Worm (Caenorhabditis elegans): ENCODE results near the gene C55C3.7.

Gene C55C3.7

DNA sequence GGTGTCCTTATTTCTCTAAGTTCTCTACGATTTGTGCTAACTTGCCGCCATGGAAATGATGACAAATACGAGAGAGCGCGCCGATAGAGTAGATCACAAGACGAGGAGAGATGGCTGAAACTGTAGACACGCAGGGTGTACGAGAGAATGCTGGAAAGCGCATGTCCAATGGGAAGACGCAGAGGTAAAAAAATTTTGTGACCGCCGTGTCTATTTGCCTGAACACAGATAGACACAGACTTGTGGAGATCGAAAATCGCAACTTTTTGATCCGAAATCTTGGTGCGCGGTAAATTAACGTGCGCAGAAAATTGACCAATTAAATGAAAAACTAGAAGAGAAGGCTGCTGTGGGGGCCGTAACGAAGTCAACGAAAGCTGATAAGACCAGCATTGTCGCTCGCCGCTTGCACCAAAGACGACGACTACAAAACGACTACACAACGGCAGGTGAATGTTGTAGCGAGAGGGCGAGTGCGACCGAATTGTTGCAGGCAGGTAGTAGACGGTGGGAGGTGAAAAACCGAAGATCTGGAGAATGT, 25.3 kb downstream of the C55C3.7 start:
- TF ChIP-seq tbx-7 (tag; optimal IDR thresholded peaks at IDR 0.05), result no peak
- TF ChIP-seq nfya-1 (tag; optimal IDR thresholded peaks at IDR 0.05), result peak; percentile 79
- TF ChIP-seq ztf-16 (tag; optimal IDR thresholded peaks at IDR 0.05), result peak; percentile 34
- peak; percentile 35 for TF ChIP-seq dve-1 (tag; optimal IDR thresholded peaks at IDR 0.05)
- peak; percentile 10 for TF ChIP-seq ceh-14 (tag; optimal IDR thresholded peaks at IDR 0.05)
- TF ChIP-seq rnt-1 (tag; optimal IDR thresholded peaks at IDR 0.05), result peak; percentile 49
- TF ChIP-seq Y22D7AL.16 (tag; optimal IDR thresholded peaks at IDR 0.05), result no peak
- peak; percentile 35 for TF ChIP-seq ceh-31 (tag; optimal IDR thresholded peaks at IDR 0.05)
- TF ChIP-seq elt-2 (tag; optimal IDR thresholded peaks at IDR 0.05), result peak; percentile 64
- peak; percentile 25 for TF ChIP-seq unc-42 (tag; optimal IDR thresholded peaks at IDR 0.05)
- TF ChIP-seq hlh-30 (tag; optimal IDR thresholded peaks at IDR 0.05; ENCODE audit: insufficient read depth), result peak; percentile 88
- peak; percentile 50 for TF ChIP-seq tbx-2 (tag; optimal IDR thresholded peaks at IDR 0.05)
- peak; percentile 71 for TF ChIP-seq ceh-18 (tag; optimal IDR thresholded peaks at IDR 0.05)
- peak; percentile 46 for TF ChIP-seq ref-2 (tag; optimal IDR thresholded peaks at IDR 0.05)
- TF ChIP-seq F13H6.1 (tag; optimal IDR thresholded peaks at IDR 0.05), result peak; percentile 32
- no peak for TF ChIP-seq K09A11.1 (tag; optimal IDR thresholded peaks at IDR 0.05; ENCODE audit: insufficient read depth)
- peak; percentile 20 for TF ChIP-seq unc-55 (GFP tag; optimal IDR thresholded peaks at IDR 0.05)
- TF ChIP-seq ceh-19 (GFP tag; optimal IDR thresholded peaks at IDR 0.05), result peak; percentile 6
- no peak for TF ChIP-seq fax-1 (tag; optimal IDR thresholded peaks at IDR 0.05)
- peak; percentile 43 for TF ChIP-seq ceh-34 (tag; optimal IDR thresholded peaks at IDR 0.05)
- peak; percentile 91 for TF ChIP-seq ceh-30 (tag; optimal IDR thresholded peaks at IDR 0.05)

DNA sequence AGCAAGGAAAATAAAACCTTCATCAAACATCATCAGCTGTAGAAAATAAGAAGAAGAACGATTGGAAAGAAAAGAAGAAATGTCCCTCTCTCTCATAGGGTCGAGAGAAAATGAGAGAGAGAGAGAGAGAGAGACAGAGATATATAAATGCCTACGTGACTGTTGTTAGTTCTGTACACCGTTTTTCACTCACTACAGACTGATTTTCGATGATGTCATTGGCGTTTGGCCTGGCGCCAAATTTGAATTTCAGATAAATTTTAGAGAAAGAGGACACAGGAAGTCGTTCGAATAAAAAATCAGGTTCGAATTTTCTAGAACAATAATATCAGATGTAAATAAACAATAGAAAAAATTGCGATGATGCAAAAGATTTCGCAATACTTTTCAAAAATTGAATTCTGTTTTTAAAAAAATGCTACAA, 26.5 kb downstream of the C55C3.7 start:
- TF ChIP-seq lin-11 (tag; optimal IDR thresholded peaks at IDR 0.05), result no peak
- no peak for TF ChIP-seq ama-1 (optimal IDR thresholded peaks at IDR 0.05)
- peak; percentile 22 for TF ChIP-seq nfya-1 (tag; optimal IDR thresholded peaks at IDR 0.05)
- TF ChIP-seq unc-55 (GFP tag; optimal IDR thresholded peaks at IDR 0.05), result peak; percentile 33
- TF ChIP-seq dmd-4 (tag; optimal IDR thresholded peaks at IDR 0.05; ENCODE audit: borderline replicate concordance), result no peak
- no peak for TF ChIP-seq T23F11.4 (GFP tag; optimal IDR thresholded peaks at IDR 0.05)
- TF ChIP-seq dve-1 (tag; optimal IDR thresholded peaks at IDR 0.05), result peak; percentile 60
- TF ChIP-seq sdc-2 (tag; optimal IDR thresholded peaks at IDR 0.05), result no peak
- no peak for TF ChIP-seq ttx-3 (tag; optimal IDR thresholded peaks at IDR 0.05)
- no peak for TF ChIP-seq pha-4 (tag; optimal IDR thresholded peaks at IDR 0.05)
- TF ChIP-seq C08G9.2 (tag; optimal IDR thresholded peaks at IDR 0.05), result no peak
- peak; percentile 57 for TF ChIP-seq ceh-30 (tag; optimal IDR thresholded peaks at IDR 0.05)

DNA sequence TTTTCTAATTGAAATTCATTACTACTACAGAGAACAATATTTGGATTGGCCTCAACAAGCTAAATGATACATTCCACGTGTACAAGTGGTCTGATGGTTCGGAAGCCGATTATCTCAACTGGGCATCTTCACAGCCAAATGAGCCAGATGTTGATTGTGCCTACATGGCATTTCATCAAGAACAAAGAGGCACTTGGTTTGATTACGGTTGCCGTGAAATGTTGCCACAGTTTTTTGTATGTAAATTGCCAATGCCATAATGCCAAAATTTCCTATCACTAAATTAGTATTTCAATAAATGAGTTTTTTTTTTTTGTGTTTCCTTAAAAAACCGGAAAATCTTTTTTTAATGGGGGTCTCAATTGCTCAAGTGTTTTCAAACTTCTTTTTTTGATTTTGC, 27.8 kb downstream of the C55C3.7 start:
- TF ChIP-seq pha-2 (tag; optimal IDR thresholded peaks at IDR 0.05) (no peak), fkh-6 (tag; optimal IDR thresholded peaks at IDR 0.05) (no peak), hlh-30 (tag; optimal IDR thresholded peaks at IDR 0.05; ENCODE audit: insufficient read depth) (no peak), ceh-19 (GFP tag; optimal IDR thresholded peaks at IDR 0.05) (no peak), sox-2 (GFP tag; IDR thresholded peaks at IDR 0.05) (no peak), hlh-6 (tag; optimal IDR thresholded peaks at IDR 0.05) (no peak), odd-2 (tag; optimal IDR thresholded peaks at IDR 0.05) (no peak), ceh-22 (tag; optimal IDR thresholded peaks at IDR 0.05) (no peak), sox-4 (tag; optimal IDR thresholded peaks at IDR 0.05) (no peak), C38D4.7 (GFP tag; optimal IDR thresholded peaks at IDR 0.05) (no peak), ttx-3 (tag; optimal IDR thresholded peaks at IDR 0.05) (no peak)

DNA sequence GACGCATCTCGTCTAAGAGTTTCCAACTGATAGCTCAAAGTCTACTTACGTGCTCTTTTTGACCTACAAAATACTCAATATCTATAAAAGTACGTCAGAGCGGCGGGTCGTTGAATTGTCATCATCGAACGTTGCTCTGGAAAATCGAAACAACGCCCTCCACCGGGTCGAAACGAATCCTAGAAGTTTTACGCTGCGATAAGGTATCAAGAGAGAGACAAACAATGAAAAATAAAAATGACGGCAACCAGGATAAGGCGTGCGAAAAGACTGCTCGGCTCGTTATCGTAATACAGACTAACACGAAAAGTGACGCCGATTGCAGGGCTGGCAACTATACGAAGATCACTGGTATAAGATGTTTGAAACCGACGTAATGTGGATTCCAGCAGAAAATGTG, 28.2 kb downstream of the C55C3.7 start:
- TF ChIP-seq rnt-1 (tag; optimal IDR thresholded peaks at IDR 0.05) (no peak), elt-2 (tag; optimal IDR thresholded peaks at IDR 0.05) (peak; percentile 57), hlh-6 (tag; optimal IDR thresholded peaks at IDR 0.05) (no peak), pha-4 (tag; optimal IDR thresholded peaks at IDR 0.05) (no peak), npax-4 (tag; optimal IDR thresholded peaks at IDR 0.05) (no peak), F13H6.1 (tag; optimal IDR thresholded peaks at IDR 0.05) (no peak), tbx-2 (tag; optimal IDR thresholded peaks at IDR 0.05) (no peak)
